Fruit fly (Drosophila melanogaster) whole organism, embryonic: ENCODE results near the gene GCC88.

Source experiments
- Abd-B ChIP-seq: fragments of 200-800 bp; sonication (Bioruptor generic); optimal IDR thresholded peaks from 2 replicates; lab custom pipeline; 2018; ENCODE audit warnings: missing biosample characterization, mild to moderate bottlenecking, missing genetic modification characterization, moderate library complexity
- Antp ChIP-seq: fragments of 200-800 bp; sonication (Bioruptor generic); optimal IDR thresholded peaks from 3 replicates; lab custom pipeline; 2016; ENCODE audit warnings: missing biosample characterization, missing genetic modification characterization
- Awh ChIP-seq: fragments of 200-800 bp; sonication (Bioruptor generic); IDR thresholded peaks from 2 replicates; pipeline ENCODE4, ENCODE4 v1.3.6; 2022; ENCODE audit warnings: missing biosample characterization, missing genetic modification characterization
- B-H2 ChIP-seq: fragments of 200-800 bp; sonication (Bioruptor generic); optimal IDR thresholded peaks from 2 replicates; lab custom pipeline; 2018; ENCODE audit warnings: missing biosample characterization, mild to moderate bottlenecking, missing genetic modification characterization
- Bgb ChIP-seq: fragments of 200-800 bp; sonication (Bioruptor generic); IDR thresholded peaks from 2 replicates; pipeline ENCODE4 v1.3.6; 2022; ENCODE audit warnings: missing biosample characterization, missing genetic modification characterization; ENCODE audit not compliant: partially characterized antibody
- CG10267 ChIP-seq: fragments of 200-800 bp; sonication (Bioruptor generic); optimal IDR thresholded peaks from 2 replicates; lab custom pipeline; 2018; ENCODE audit warnings: missing biosample characterization, mild to moderate bottlenecking, missing genetic modification characterization, moderate library complexity
- CG11504 ChIP-seq: fragments of 200-800 bp; sonication (Bioruptor generic); optimal IDR thresholded peaks from 3 replicates; lab custom pipeline; 2019; ENCODE audit warnings: missing biosample characterization, mild to moderate bottlenecking, missing genetic modification characterization, moderate library complexity
- CG12155 ChIP-seq: fragments of 200-800 bp; sonication (Bioruptor generic); optimal IDR thresholded peaks from 3 replicates; lab custom pipeline; 2016; ENCODE audit warnings: missing biosample characterization, missing genetic modification characterization
- CG12659 ChIP-seq: fragments of 200-800 bp; sonication (Bioruptor generic); optimal IDR thresholded peaks from 3 replicates; lab custom pipeline; 2017; ENCODE audit warnings: mild to moderate bottlenecking, missing biosample characterization, missing genetic modification reagents, missing genetic modification characterization
- CG13624 ChIP-seq: fragments of 200-800 bp; sonication (Bioruptor generic); optimal IDR thresholded peaks from 2 replicates; lab custom pipeline; 2016; ENCODE audit warnings: missing biosample characterization, missing genetic modification characterization
- CG14050 ChIP-seq: fragments of 200-800 bp; sonication (Bioruptor generic); IDR thresholded peaks from 3 replicates; pipeline ENCODE4 v1.3.6; 2022; ENCODE audit warnings: missing biosample characterization, missing genetic modification characterization
- CG14710 ChIP-seq: fragments of 200-800 bp; sonication (Bioruptor generic); optimal IDR thresholded peaks from 3 replicates; lab custom pipeline; 2019; ENCODE audit warnings: missing biosample characterization, mild to moderate bottlenecking, missing genetic modification characterization, moderate library complexity
- CG15601 ChIP-seq: fragments of 200-800 bp; sonication (Bioruptor generic); optimal IDR thresholded peaks from 3 replicates; lab custom pipeline; 2019; ENCODE audit warnings: missing biosample characterization, mild to moderate bottlenecking, missing genetic modification characterization, moderate library complexity
- CG17359 ChIP-seq: fragments of 200-800 bp; sonication (Bioruptor generic); optimal IDR thresholded peaks from 3 replicates; lab custom pipeline; 2018; ENCODE audit warnings: missing biosample characterization, mild to moderate bottlenecking, missing genetic modification characterization, moderate library complexity
- CG30431 ChIP-seq: fragments of 200-800 bp; sonication (Bioruptor generic); optimal IDR thresholded peaks from 2 replicates; lab custom pipeline; 2017; ENCODE audit warnings: missing biosample characterization, missing genetic modification characterization
- CG31388 ChIP-seq: fragments of 200-800 bp; sonication (Bioruptor generic); optimal IDR thresholded peaks from 2 replicates; lab custom pipeline; 2016; ENCODE audit warnings: missing biosample characterization, missing genetic modification characterization
- CG31441 ChIP-seq: fragments of 200-800 bp; sonication (Bioruptor generic); IDR thresholded peaks from 2 replicates; pipeline ENCODE4 v1.3.6; 2022; ENCODE audit warnings: missing biosample characterization, missing genetic modification characterization
- CG34224 ChIP-seq: fragments of 200-800 bp; sonication (Bioruptor generic); IDR thresholded peaks from 3 replicates; pipeline ENCODE4 v1.3.6; 2022; ENCODE audit warnings: missing biosample characterization, missing genetic modification characterization; ENCODE audit not compliant: partially characterized antibody
- CG4617 ChIP-seq: fragments of 200-800 bp; sonication (Bioruptor generic); optimal IDR thresholded peaks from 3 replicates; lab custom pipeline; 2016; ENCODE audit warnings: missing biosample characterization, missing genetic modification characterization, borderline replicate concordance
- CG6272 ChIP-seq: fragments of 200-800 bp; sonication (Bioruptor generic); IDR thresholded peaks from 2 replicates; pipeline ENCODE4 v1.3.6; 2022; ENCODE audit warnings: missing biosample characterization, missing genetic modification characterization
- CG6689 ChIP-seq: fragments of 200-800 bp; sonication (Bioruptor generic); IDR thresholded peaks from 2 replicates; pipeline ENCODE4 v1.3.6; 2022; ENCODE audit warnings: missing biosample characterization, missing genetic modification characterization
- CG6765 ChIP-seq: fragments of 200-800 bp; sonication (Bioruptor generic); optimal IDR thresholded peaks from 3 replicates; lab custom pipeline; 2017; ENCODE audit warnings: missing biosample characterization, mild to moderate bottlenecking, missing genetic modification characterization
- CG6791 ChIP-seq: fragments of 200-800 bp; sonication (Bioruptor generic); IDR thresholded peaks from 3 replicates; pipeline ENCODE4 v1.3.6; 2022; ENCODE audit warnings: missing biosample characterization, missing genetic modification characterization; ENCODE audit not compliant: partially characterized antibody
- CG8388 ChIP-seq: fragments of 200-800 bp; sonication (Bioruptor generic); optimal IDR thresholded peaks from 2 replicates; lab custom pipeline; 2019; ENCODE audit warnings: missing biosample characterization, mild to moderate bottlenecking, missing genetic modification characterization, moderate library complexity
- CG9797 ChIP-seq: fragments of 200-800 bp; sonication (Bioruptor generic); optimal IDR thresholded peaks from 3 replicates; lab custom pipeline; 2018; ENCODE audit warnings: missing biosample characterization, mild to moderate bottlenecking, missing genetic modification characterization
- CG9817 ChIP-seq: fragments of 200-800 bp; sonication (Bioruptor generic); optimal IDR thresholded peaks from 2 replicates; lab custom pipeline; 2018; ENCODE audit warnings: missing biosample characterization, mild to moderate bottlenecking, missing genetic modification characterization, moderate library complexity
- Drgx ChIP-seq: fragments of 200-800 bp; sonication (Bioruptor generic); IDR thresholded peaks from 2 replicates; pipeline ENCODE4 v1.3.6; 2022; ENCODE audit warnings: missing biosample characterization, missing genetic modification characterization
- Max ChIP-seq: fragments of 200-800 bp; sonication (Bioruptor generic); optimal IDR thresholded peaks from 2 replicates; lab custom pipeline; 2016; ENCODE audit warnings: missing biosample characterization, mild to moderate bottlenecking, missing genetic modification characterization
- Poxn ChIP-seq: fragments of 200-800 bp; sonication (Bioruptor generic); IDR thresholded peaks from 2 replicates; pipeline ENCODE4 v1.3.6; 2022; ENCODE audit warnings: missing biosample characterization, missing genetic modification characterization
- Tbp ChIP-seq: fragments of >200 bp; optimal IDR thresholded peaks from 2 replicates; lab custom pipeline; 2018; ENCODE audit warnings: missing biosample characterization, missing genetic modification characterization
- Xbp1 ChIP-seq: fragments of 200-800 bp; sonication (Bioruptor generic); optimal IDR thresholded peaks from 3 replicates; lab custom pipeline; 2016; ENCODE audit warnings: missing biosample characterization, mild to moderate bottlenecking, missing genetic modification characterization
- bcd ChIP-seq: fragments of 200-800 bp; sonication (Bioruptor generic); optimal IDR thresholded peaks from 2 replicates; lab custom pipeline; 2017; ENCODE audit warnings: missing biosample characterization, mild to moderate bottlenecking, missing genetic modification characterization
- chif ChIP-seq, 2 experiments: fragments of 200-800 bp; sonication (Bioruptor generic); optimal IDR thresholded peaks; 3 replicates each; lab custom pipeline; 2016; ENCODE audit warnings: missing biosample characterization in 2 of 2, missing genetic modification characterization in 2 of 2
- dpn ChIP-seq, 2 experiments: fragments of 200-800 bp; sonication (Bioruptor generic); optimal IDR thresholded peaks; 3 replicates each; lab custom pipeline; 2016; ENCODE audit warnings: missing biosample characterization in 2 of 2, missing genetic modification characterization in 2 of 2
- ewg ChIP-seq: fragments of 200-800 bp; sonication (Bioruptor generic); optimal IDR thresholded peaks from 3 replicates; lab custom pipeline; 2017; ENCODE audit warnings: mild to moderate bottlenecking, missing biosample characterization, missing genetic modification reagents, missing genetic modification characterization
- fd102C ChIP-seq: fragments of 200-800 bp; sonication (Bioruptor generic); optimal IDR thresholded peaks from 2 replicates; lab custom pipeline; 2018; ENCODE audit warnings: missing biosample characterization, mild to moderate bottlenecking, missing genetic modification characterization, moderate library complexity
- gem ChIP-seq: fragments of 200-800 bp; sonication (Bioruptor generic); optimal IDR thresholded peaks from 2 replicates; lab custom pipeline; 2019; ENCODE audit warnings: missing biosample characterization, mild to moderate bottlenecking, missing genetic modification characterization, moderate library complexity
- hth ChIP-seq: fragments of >200 bp; optimal IDR thresholded peaks from 2 replicates; lab custom pipeline; 2017; ENCODE audit warnings: inconsistent platforms
- jigr1 ChIP-seq: fragments of 200-800 bp; sonication (Bioruptor generic); IDR thresholded peaks from 3 replicates; pipeline ENCODE4 v1.3.6; 2022; ENCODE audit warnings: missing biosample characterization, missing genetic modification characterization
- lbe ChIP-seq: fragments of 200-800 bp; sonication (Bioruptor generic); optimal IDR thresholded peaks from 2 replicates; lab custom pipeline; 2016; ENCODE audit warnings: missing biosample characterization, mild to moderate bottlenecking, missing genetic modification characterization
- nerfin-1 ChIP-seq: fragments of 200-800 bp; sonication (Bioruptor generic); optimal IDR thresholded peaks from 3 replicates; lab custom pipeline; 2019; ENCODE audit warnings: missing biosample characterization, mild to moderate bottlenecking, missing genetic modification characterization, moderate library complexity
- org-1 ChIP-seq: fragments of 200-800 bp; sonication (Bioruptor generic); optimal IDR thresholded peaks from 2 replicates; lab custom pipeline; 2017; ENCODE audit warnings: missing biosample characterization, missing genetic modification characterization
- pzg ChIP-seq: fragments of 200-800 bp; sonication (Bioruptor generic); optimal IDR thresholded peaks from 3 replicates; lab custom pipeline; 2018; ENCODE audit warnings: missing biosample characterization, mild to moderate bottlenecking, missing genetic modification characterization, moderate library complexity
- rib ChIP-seq: fragments of 200-800 bp; sonication (Bioruptor generic); IDR thresholded peaks from 2 replicates; pipeline ENCODE4 v1.3.6; 2022; ENCODE audit warnings: missing biosample characterization, missing genetic modification characterization
- row ChIP-seq: fragments of 200-800 bp; sonication (Bioruptor generic); IDR thresholded peaks from 3 replicates; pipeline ENCODE4 v1.3.6; 2022; ENCODE audit warnings: missing biosample characterization, missing genetic modification characterization
- schlank ChIP-seq: fragments of 200-800 bp; sonication (Bioruptor generic); optimal IDR thresholded peaks from 2 replicates; lab custom pipeline; 2018; ENCODE audit warnings: missing biosample characterization, mild to moderate bottlenecking, missing genetic modification characterization
- slbo ChIP-seq: fragments of 200-800 bp; sonication (Bioruptor generic); IDR thresholded peaks from 2 replicates; pipeline ENCODE4 v1.3.6; 2022; ENCODE audit warnings: missing biosample characterization, missing genetic modification characterization
- sqz ChIP-seq: fragments of 200-800 bp; sonication (Bioruptor generic); optimal IDR thresholded peaks from 3 replicates; lab custom pipeline; 2018; ENCODE audit warnings: missing biosample characterization, mild to moderate bottlenecking, missing genetic modification characterization
- tio ChIP-seq: fragments of 200-800 bp; sonication (Bioruptor generic); optimal IDR thresholded peaks from 2 replicates; lab custom pipeline; 2017; ENCODE audit warnings: missing biosample characterization, missing genetic modification characterization, inconsistent platforms

The GCC88 gene

DNA sequence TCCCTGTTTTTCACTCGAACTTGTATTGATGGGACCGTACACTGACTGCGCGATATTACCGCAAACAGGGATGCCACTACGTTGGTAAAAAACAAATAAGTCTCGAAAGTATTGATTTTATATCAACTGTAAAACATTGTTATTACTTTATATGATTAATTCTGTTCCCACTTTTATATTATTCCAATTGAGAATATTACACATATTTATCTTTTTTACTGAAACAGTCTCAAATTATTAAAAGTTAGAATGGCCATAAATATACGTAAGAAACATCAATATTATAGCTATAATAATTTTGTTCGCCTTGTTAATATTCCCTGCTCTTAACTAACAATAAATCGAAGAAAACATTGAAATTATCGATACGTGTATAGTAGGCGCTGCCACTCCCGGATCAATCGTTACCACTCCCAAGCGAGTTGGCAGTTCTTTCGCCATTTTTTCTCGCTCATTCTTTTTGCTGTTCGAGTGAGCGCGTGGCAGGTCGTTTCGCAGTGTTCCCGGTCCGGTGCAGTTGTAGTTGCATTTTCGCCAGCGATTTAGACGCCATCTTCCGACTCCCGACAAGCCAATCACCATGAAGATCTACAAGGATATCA, 20.5 kb downstream of the GCC88 start, which contains the start of the genes SdhC and Tctp (continued):
- TF ChIP-seq gem (peak; percentile 62), jigr1 (no peak), CG31441 (GFP tag; lab: Robert Waterston, UW) (peak; percentile 59; the same call in 1 of the 2 replicates), org-1 (GFP tag; lab: Kevin White, UChicago) (no peak), Max (GFP tag; lab: Kevin White, UChicago) (peak; percentile 72), CG30431 (GFP tag; lab: Kevin White, UChicago) (no peak), fd102C (GFP tag; lab: Kevin White, UChicago) (no peak), Poxn (GFP tag; lab: Robert Waterston, UW) (no peak), slbo (GFP tag; lab: Robert Waterston, UW) (peak; percentile 24; the same call in 1 of the 2 replicates), sqz (GFP tag; lab: Kevin White, UChicago) (no peak), CG34224 (GFP tag; lab: Robert Waterston, UW) (peak; percentile 32; the same call in 1 of the 3 replicates), rib (peak; percentile 74; the same call in 1 of the 2 replicates), CG6689 (GFP tag; lab: Robert Waterston, UW) (no peak), CG12659 (GFP tag; lab: Kevin White, UChicago) (peak; percentile 83), CG14710 (tag; lab: Kevin White, UChicago) (peak; percentile 89), CG15601 (peak; percentile 62), row (GFP tag; lab: Robert Waterston, UW) (peak; percentile 72), Abd-B (peak; percentile 46), dpn (GFP tag; optimal IDR thresholded peaks at IDR 0.05; lab: Kevin White, UChicago) (peak; percentile 32 to 36), pzg (GFP tag; lab: Kevin White, UChicago) (peak; percentile 74), CG6791 (GFP tag; lab: Robert Waterston, UW) (peak; percentile 62), Tbp (GFP tag; lab: Kevin White, UChicago) (no peak), Antp (GFP tag; lab: Kevin White, UChicago) (peak; percentile 22), CG12155 (GFP tag; lab: Kevin White, UChicago) (peak; percentile 97), nerfin-1 (tag; lab: Kevin White, UChicago) (peak; percentile 9), Bgb (GFP tag; lab: Robert Waterston, UW) (peak; percentile 66), ewg (GFP tag; lab: Kevin White, UChicago) (peak; percentile 17), CG31388 (GFP tag; lab: Kevin White, UChicago) (no peak), CG6765 (GFP tag; lab: Kevin White, UChicago) (peak; percentile 40), CG9817 (peak; percentile 40), B-H2 (GFP tag; lab: Kevin White, UChicago) (peak; percentile 61), schlank (tag; lab: Kevin White, UChicago) (no peak), Drgx (GFP tag; lab: Robert Waterston, UW) (0 out of 2 replicates have a peak, but pooled peaks have one; percentile 7), CG13624 (GFP tag; lab: Kevin White, UChicago) (peak; percentile 43), Awh (0 out of 2 replicates have a peak, but pooled peaks have one; percentile 26), CG8388 (peak; percentile 15), bcd (peak; percentile 22), chif (GFP tag; optimal IDR thresholded peaks at IDR 0.05; lab: Kevin White, UChicago) (peak; percentile 6 to 44), hth (lab: Kevin White, UChicago) (no peak), CG9797 (GFP tag; lab: Kevin White, UChicago) (peak; percentile 67), lbe (peak; percentile 7), CG10267 (tag; lab: Kevin White, UChicago) (peak; percentile 76), CG6272 (GFP tag; lab: Robert Waterston, UW) (0 out of 2 replicates have a peak, but pooled peaks have one; percentile 33), CG4617 (GFP tag; lab: Kevin White, UChicago) (peak; percentile 38), tio (GFP tag; lab: Kevin White, UChicago) (no peak), Xbp1 (GFP tag; lab: Kevin White, UChicago) (peak; percentile 61), CG11504 (tag; lab: Kevin White, UChicago) (peak; percentile 60), CG17359 (tag; lab: Kevin White, UChicago) (no peak), CG14050 (no peak)
